Fruit fly (Drosophila melanogaster) whole organism, prepupa: Measurements from ENCODE around the gene CG17477.

Experiments
- CG10669 ChIP-seq: fragments of 200-800 bp; sonication (Bioruptor generic); optimal IDR thresholded peaks from 3 replicates; lab custom pipeline; 2018; ENCODE audit warnings: missing biosample characterization, mild to moderate bottlenecking, missing genetic modification characterization, moderate library complexity
- CG11294 ChIP-seq: fragments of 200-800 bp; sonication (Bioruptor generic); IDR thresholded peaks from 2 replicates; pipeline ENCODE4 v1.3.6; 2022; ENCODE audit warnings: missing biosample characterization, missing genetic modification characterization
- CG11902 ChIP-seq: fragments of 200-800 bp; sonication (Bioruptor generic); optimal IDR thresholded peaks from 3 replicates; lab custom pipeline; 2016; ENCODE audit warnings: missing biosample characterization, missing genetic modification characterization
- CG16779 ChIP-seq: fragments of 200-800 bp; sonication (Bioruptor generic); optimal IDR thresholded peaks from 3 replicates; lab custom pipeline; 2017; ENCODE audit warnings: missing biosample characterization, mild to moderate bottlenecking, missing genetic modification characterization
- CG31627 ChIP-seq: fragments of 200-800 bp; sonication (Bioruptor generic); optimal IDR thresholded peaks from 3 replicates; lab custom pipeline; 2016; ENCODE audit warnings: missing biosample characterization, missing genetic modification characterization
- CG6163 ChIP-seq: fragments of 200-800 bp; sonication (Bioruptor generic); IDR thresholded peaks from 3 replicates; pipeline ENCODE4 v1.3.6; 2022; ENCODE audit warnings: missing biosample characterization, missing genetic modification characterization
- Eip78C ChIP-seq: fragments of 200-800 bp; sonication (Bioruptor generic); peaks from one replicate; lab custom pipeline; 2016; ENCODE audit warnings: missing biosample characterization, missing genetic modification characterization
- OdsH ChIP-seq: fragments of 200-800 bp; sonication (Bioruptor generic); optimal IDR thresholded peaks from 3 replicates; lab custom pipeline; 2016; ENCODE audit warnings: missing biosample characterization, missing genetic modification characterization
- Sox102F ChIP-seq: fragments of 200-800 bp; sonication (Bioruptor generic); optimal IDR thresholded peaks from 2 replicates; lab custom pipeline; 2016; ENCODE audit warnings: missing biosample characterization, mild to moderate bottlenecking, missing genetic modification characterization
- Sox14 ChIP-seq: fragments of 200-800 bp; sonication (Bioruptor generic); optimal IDR thresholded peaks from 3 replicates; lab custom pipeline; 2016; ENCODE audit warnings: missing biosample characterization, missing genetic modification characterization
- acj6 ChIP-seq: fragments of 200-800 bp; sonication (Bioruptor generic); optimal IDR thresholded peaks from 3 replicates; lab custom pipeline; 2016; ENCODE audit warnings: missing biosample characterization, missing genetic modification characterization
- dsx ChIP-seq: fragments of 200-800 bp; optimal IDR thresholded peaks from 3 replicates; lab custom pipeline; 2019; ENCODE audit warnings: missing biosample characterization, mild to moderate bottlenecking, missing genetic modification characterization, moderate library complexity; ENCODE audit not compliant: poor library complexity, severe bottlenecking

dm6 chr3R:17142304-17142703 is 15.6 kb upstream of the CG17477 start, which contains the start of gene TwdlW:
- TF ChIP-seq CG11294 (GFP tag; lab: Robert Waterston, UW) (no peak), CG10669 (GFP tag; lab: Kevin White, UChicago) (no peak), CG31627 (GFP tag; lab: Kevin White, UChicago) (no peak), dsx (GFP tag; lab: Kevin White, UChicago) (no peak), CG6163 (no peak), OdsH (no peak), CG11902 (no peak), CG16779 (no peak), Sox14 (no peak), Sox102F (no peak), acj6 (GFP tag; lab: Kevin White, UChicago) (no peak), Eip78C (GFP tag; lab: Kevin White, UChicago) (no peak)
